Worm (Caenorhabditis elegans) whole organism, young adult: ENCODE data around the gene F36D4.5.
A peak's percentile ranks its signal among the peaks of the same experiment; 100 is the strongest.

ENCODE experiments used
- B0019.2 ChIP-seq: fragments of 200-800 bp; sonication (Bioruptor generic); conservative IDR thresholded peaks from 2 replicates; pipeline ENCODE4 v1.3.6; 2022; ENCODE audit warnings: missing genetic modification reagents, missing genetic modification characterization, missing compliant biosample characterization
- C17E4.6 ChIP-seq: fragments of 200-800 bp; sonication (Bioruptor generic); IDR thresholded peaks from 2 replicates; pipeline ENCODE4 v1.3.6; 2022; ENCODE audit warnings: missing genetic modification reagents, missing genetic modification characterization, missing compliant biosample characterization
- F33H1.4 ChIP-seq: fragments of 200-800 bp; sonication (Bioruptor generic); IDR thresholded peaks from 2 replicates; pipeline ENCODE4 v1.3.6; 2022; ENCODE audit warnings: missing genetic modification reagents, missing genetic modification characterization, missing compliant biosample characterization
- F39B2.1 ChIP-seq: fragments of 200-800 bp; sonication (Bioruptor generic); IDR thresholded peaks from 2 replicates; pipeline ENCODE4 v1.3.6; 2022; ENCODE audit warnings: missing genetic modification reagents, missing genetic modification characterization, missing compliant biosample characterization
- F57A8.1 ChIP-seq: fragments of 200-800 bp; sonication (Bioruptor generic); optimal IDR thresholded peaks from 2 replicates; lab custom pipeline; 2018; ENCODE audit warnings: mild to moderate bottlenecking, missing genetic modification characterization, moderate library complexity, missing compliant biosample characterization
- F57C9.4 ChIP-seq: sonication (generic microtip); optimal IDR thresholded peaks from 2 replicates; lab custom pipeline; 2017; ENCODE audit warnings: mild to moderate bottlenecking, missing genetic modification characterization, missing compliant biosample characterization
- Y79H2A.3 ChIP-seq: fragments of 200-800 bp; sonication (Bioruptor generic); conservative IDR thresholded peaks from 2 replicates; pipeline ENCODE4 v1.3.6; 2022; ENCODE audit warnings: missing genetic modification reagents, missing genetic modification characterization, missing compliant biosample characterization
- Y95B8A.8 ChIP-seq: fragments of 200-800 bp; sonication (Bioruptor generic); IDR thresholded peaks from 2 replicates; pipeline ENCODE4 v1.3.6; 2022; ENCODE audit warnings: missing genetic modification reagents, missing genetic modification characterization, missing compliant biosample characterization
- akir-1 ChIP-seq: fragments of 200-800 bp; sonication (Bioruptor generic); optimal IDR thresholded peaks from 2 replicates; lab custom pipeline; 2018; ENCODE audit warnings: mild to moderate bottlenecking, missing genetic modification characterization, moderate library complexity, missing compliant biosample characterization
- athp-1 ChIP-seq: sonication (generic microtip); optimal IDR thresholded peaks from 2 replicates; lab custom pipeline; 2017; ENCODE audit warnings: mild to moderate bottlenecking, missing genetic modification characterization, missing compliant biosample characterization
- attf-3 ChIP-seq: fragments of 200-800 bp; sonication (Bioruptor generic); conservative IDR thresholded peaks from 2 replicates; pipeline ENCODE4 v1.3.6; 2022; ENCODE audit warnings: missing genetic modification reagents, missing genetic modification characterization, missing compliant biosample characterization
- attf-6 ChIP-seq: fragments of 200-800 bp; sonication (Bioruptor generic); IDR thresholded peaks from 2 replicates; pipeline ENCODE4 v1.3.6; 2022; ENCODE audit warnings: missing genetic modification reagents, missing genetic modification characterization, missing compliant biosample characterization
- bed-2 ChIP-seq: fragments of 200-800 bp; sonication (Bioruptor generic); IDR thresholded peaks from 2 replicates; pipeline ENCODE4 v1.3.6; 2022; ENCODE audit warnings: missing genetic modification reagents, missing genetic modification characterization, missing compliant biosample characterization
- cebp-1 ChIP-seq, 2 experiments: fragments of 200-800 bp in 1 of 2; sonication (Bioruptor generic) in 1 of 2; sonication (generic microtip) in 1 of 2; IDR thresholded peaks in 1 of 2; optimal IDR thresholded peaks in 1 of 2; 2 replicates each; pipeline versions ENCODE4 v1.3.6 to Lab custom; 2017 to 2022; ENCODE audit warnings: missing compliant biosample characterization in 2 of 2, missing genetic modification characterization in 2 of 2, mild to moderate bottlenecking in 1 of 2, missing genetic modification reagents in 1 of 2, moderate library complexity in 1 of 2
- ceh-40 ChIP-seq: fragments of 200-800 bp; sonication (Bioruptor generic); IDR thresholded peaks from 2 replicates; pipeline ENCODE4 v1.3.6; 2022; ENCODE audit warnings: missing genetic modification characterization, missing compliant biosample characterization
- ceh-58 ChIP-seq: fragments of 200-800 bp; sonication (Bioruptor generic); IDR thresholded peaks from 2 replicates; pipeline ENCODE4 v1.3.6; 2022; ENCODE audit warnings: missing genetic modification characterization, missing compliant biosample characterization
- ceh-91 ChIP-seq: fragments of 200-800 bp; sonication (Bioruptor generic); IDR thresholded peaks from 2 replicates; pipeline ENCODE4 v1.3.6; 2022; ENCODE audit warnings: missing genetic modification reagents, missing genetic modification characterization, missing compliant biosample characterization
- dox-1 ChIP-seq: fragments of 200-800 bp; sonication (Bioruptor generic); IDR thresholded peaks from 2 replicates; pipeline ENCODE4 v1.3.6; 2022; ENCODE audit warnings: missing genetic modification reagents, missing genetic modification characterization, missing compliant biosample characterization
- dpff-1 ChIP-seq: sonication (generic microtip); optimal IDR thresholded peaks from 2 replicates; lab custom pipeline; 2017; ENCODE audit warnings: mild to moderate bottlenecking, missing genetic modification characterization, missing compliant biosample characterization
- egrh-3 ChIP-seq: fragments of 200-800 bp; sonication (Bioruptor generic); IDR thresholded peaks from 2 replicates; pipeline ENCODE4 v1.3.6; 2022; ENCODE audit warnings: missing genetic modification reagents, missing genetic modification characterization, missing compliant biosample characterization
- ekl-4 ChIP-seq: fragments of 200-800 bp; sonication (Bioruptor generic); IDR thresholded peaks from 2 replicates; pipeline ENCODE4 v1.3.6; 2022; ENCODE audit warnings: missing genetic modification reagents, missing genetic modification characterization, missing compliant biosample characterization
- hmg-1.2 ChIP-seq: fragments of 200-800 bp; sonication (Bioruptor generic); IDR thresholded peaks from 2 replicates; pipeline ENCODE4 v1.3.6; 2022; ENCODE audit warnings: missing genetic modification reagents, missing genetic modification characterization, missing compliant biosample characterization
- hmg-20 ChIP-seq: fragments of 200-800 bp; sonication (Bioruptor generic); IDR thresholded peaks from 2 replicates; pipeline ENCODE4 v1.3.6; 2022; ENCODE audit warnings: missing genetic modification reagents, missing genetic modification characterization, missing compliant biosample characterization
- hsf-1 ChIP-seq: fragments of 200-800 bp; sonication (Bioruptor generic); IDR thresholded peaks from 2 replicates; pipeline ENCODE4 v1.3.6; 2022; ENCODE audit warnings: missing genetic modification reagents, missing genetic modification characterization, missing compliant biosample characterization
- lin-26 ChIP-seq: fragments of 200-800 bp; sonication (Bioruptor generic); IDR thresholded peaks from 2 replicates; pipeline ENCODE4 v1.3.6; 2022; ENCODE audit warnings: missing genetic modification reagents, missing genetic modification characterization, missing compliant biosample characterization
- lin-40 ChIP-seq: sonication (generic microtip); optimal IDR thresholded peaks from 2 replicates; lab custom pipeline; 2016; ENCODE audit warnings: missing genetic modification characterization, mild to moderate bottlenecking, missing compliant biosample characterization, missing genotype, missing genetic modification reagents
- lir-1 ChIP-seq: fragments of 200-800 bp; sonication (Bioruptor generic); conservative IDR thresholded peaks from 2 replicates; pipeline ENCODE4 v1.3.6; 2022; ENCODE audit warnings: missing genetic modification reagents, missing genetic modification characterization, missing compliant biosample characterization
- lsy-27 ChIP-seq: sonication (generic microtip); optimal IDR thresholded peaks from 2 replicates; lab custom pipeline; 2017; ENCODE audit warnings: missing genetic modification characterization, mild to moderate bottlenecking, missing compliant biosample characterization, antibody characterized with exemption, missing genotype, borderline replicate concordance; ENCODE audit not compliant: insufficient read depth
- madf-3 ChIP-seq: fragments of 200-800 bp; sonication (Bioruptor generic); IDR thresholded peaks from 2 replicates; pipeline ENCODE4 v1.3.6; 2022; ENCODE audit warnings: missing genetic modification reagents, missing genetic modification characterization, missing compliant biosample characterization
- madf-6 ChIP-seq: fragments of 200-800 bp; sonication (Bioruptor generic); IDR thresholded peaks from 2 replicates; pipeline ENCODE4 v1.3.6; 2022; ENCODE audit warnings: missing genetic modification reagents, missing genetic modification characterization, missing compliant biosample characterization
- nfya-1 ChIP-seq: sonication (generic microtip); optimal IDR thresholded peaks from 2 replicates; lab custom pipeline; 2017; ENCODE audit warnings: antibody characterized with exemption, missing compliant biosample characterization, missing genetic modification characterization, borderline replicate concordance; ENCODE audit not compliant: insufficient read depth
- nhr-120 ChIP-seq: fragments of 200-800 bp; sonication (Bioruptor generic); IDR thresholded peaks from 2 replicates; pipeline ENCODE4 v1.3.6; 2022; ENCODE audit warnings: missing genetic modification characterization, missing compliant biosample characterization
- pbrm-1 ChIP-seq: fragments of 200-800 bp; sonication (Bioruptor generic); IDR thresholded peaks from 2 replicates; pipeline ENCODE4 v1.3.6; 2022; ENCODE audit warnings: missing genetic modification reagents, missing genetic modification characterization, missing compliant biosample characterization
- rcor-1 ChIP-seq: fragments of 200-800 bp; sonication (Bioruptor generic); IDR thresholded peaks from 2 replicates; pipeline ENCODE4 v1.3.6; 2022; ENCODE audit warnings: missing genetic modification reagents, missing genetic modification characterization, missing compliant biosample characterization
- rec-8 ChIP-seq, 2 experiments: sonication (generic microtip); optimal IDR thresholded peaks; 2 replicates each; lab custom pipeline; 2016; ENCODE audit warnings: mild to moderate bottlenecking in 2 of 2, missing genetic modification characterization in 2 of 2, missing genetic modification reagents in 2 of 2, missing genotype in 2 of 2, missing biosample characterization in 1 of 2, missing compliant biosample characterization in 1 of 2, moderate library complexity in 1 of 2
- sdz-38 ChIP-seq: sonication (generic microtip); optimal IDR thresholded peaks from 2 replicates; lab custom pipeline; 2016; ENCODE audit warnings: missing genotype, missing genetic modification characterization, missing compliant biosample characterization
- snpc-3.4 ChIP-seq: sonication (generic microtip); optimal IDR thresholded peaks from 2 replicates; lab custom pipeline; 2017; ENCODE audit warnings: missing genetic modification characterization, mild to moderate bottlenecking, missing compliant biosample characterization, antibody characterized with exemption, moderate library complexity, missing genotype, missing genetic modification reagents
- snpc-4 ChIP-seq, 5 experiments: fragments of 150-350 bp in 1 of 5; sonication (generic microtip) in 4 of 5; optimal IDR thresholded peaks; 2 replicates each; lab custom pipeline; 2014 to 2018; ENCODE audit warnings: missing genetic modification characterization in 5 of 5, missing biosample characterization in 3 of 5, antibody characterized with exemption in 2 of 5, mild to moderate bottlenecking in 2 of 5, missing compliant biosample characterization in 2 of 5, missing genotype in 2 of 5, moderate library complexity in 2 of 5, missing genetic modification reagents in 1 of 5
- somi-1 ChIP-seq: fragments of 200-800 bp; sonication (Bioruptor generic); optimal IDR thresholded peaks from 2 replicates; lab custom pipeline; 2018; ENCODE audit warnings: mild to moderate bottlenecking, missing genetic modification characterization, missing compliant biosample characterization
- tlf-1 ChIP-seq: fragments of 200-800 bp; sonication (Bioruptor generic); optimal IDR thresholded peaks from 2 replicates; lab custom pipeline; 2018; ENCODE audit warnings: mild to moderate bottlenecking, missing genetic modification characterization, missing compliant biosample characterization
- unc-62 ChIP-seq: fragments of 150-350 bp; optimal IDR thresholded peaks from 2 replicates; lab custom pipeline; 2014; ENCODE audit warnings: missing biosample characterization, missing genetic modification reagents, missing genetic modification characterization
- ztf-18 ChIP-seq: sonication (generic microtip); optimal IDR thresholded peaks from 2 replicates; lab custom pipeline; 2016; ENCODE audit warnings: missing genotype, mild to moderate bottlenecking, missing genetic modification characterization, missing compliant biosample characterization
- ztf-26 ChIP-seq: sonication (generic microtip); optimal IDR thresholded peaks from 2 replicates; lab custom pipeline; 2017; ENCODE audit warnings: missing genetic modification characterization, missing compliant biosample characterization
- ztf-28 ChIP-seq: fragments of 200-800 bp; sonication (Bioruptor generic); IDR thresholded peaks from 2 replicates; pipeline ENCODE4 v1.3.6; 2022; ENCODE audit warnings: missing genetic modification reagents, missing genetic modification characterization, missing compliant biosample characterization

F36D4.5 gene

ce11 chrV:9440003-9440319 is 14.3 kb upstream of the F36D4.5 start (continued):
- TF ChIP-seq somi-1 (no peak), sdz-38 (tag; lab: Kevin White, UChicago) (no peak), madf-6 (GFP tag; lab: Robert Waterston, UW) (no peak), Y79H2A.3 (GFP tag; lab: Robert Waterston, UW) (no peak), lir-1 (no peak), nfya-1 (tag; lab: Kevin White, UChicago) (no peak), snpc-4 (GFP tag; optimal IDR thresholded peaks at IDR 0.05; lab: Kevin White, UChicago) (peak; percentile 83), snpc-4 (tag; optimal IDR thresholded peaks at IDR 0.05; lab: Kevin White, UChicago) (peak; percentile 42 to 91 (median 76)), F57A8.1 (GFP tag; lab: Kevin White, UChicago) (no peak), rcor-1 (GFP tag; lab: Robert Waterston, UW) (no peak), dpff-1 (no peak), ztf-18 (tag; lab: Kevin White, UChicago) (peak; percentile 22), unc-62 (GFP tag; lab: Kevin White, UChicago) (no peak), ztf-28 (GFP tag; lab: Robert Waterston, UW) (no peak), F57C9.4 (tag; lab: Kevin White, UChicago) (no peak), attf-6 (GFP tag; lab: Robert Waterston, UW) (no peak), attf-3 (GFP tag; lab: Robert Waterston, UW) (no peak), athp-1 (tag; lab: Kevin White, UChicago) (no peak), lsy-27 (tag; lab: Kevin White, UChicago) (no peak), hmg-1.2 (no peak), B0019.2 (GFP tag; lab: Robert Waterston, UW) (no peak), akir-1 (no peak), ztf-26 (no peak), rec-8 (tag; optimal IDR thresholded peaks at IDR 0.05; lab: Kevin White, UChicago) (no peak), lin-26 (GFP tag; lab: Robert Waterston, UW) (no peak), tlf-1 (GFP tag; lab: Kevin White, UChicago) (no peak), Y95B8A.8 (GFP tag; lab: Robert Waterston, UW) (no peak), bed-2 (GFP tag; lab: Robert Waterston, UW) (no peak), cebp-1 (GFP tag; IDR thresholded peaks at IDR 0.05; lab: Robert Waterston, UW) (no peak), cebp-1 (tag; optimal IDR thresholded peaks at IDR 0.05; lab: Kevin White, UChicago) (no peak), pbrm-1 (GFP tag; lab: Robert Waterston, UW) (no peak; the same call in 1 of the 2 replicates), lin-40 (tag; lab: Kevin White, UChicago) (no peak), snpc-3.4 (tag; lab: Kevin White, UChicago) (no peak)

- TF ChIP-seq nhr-120 (GFP tag; lab: Robert Waterston, UW) (0 out of 2 replicates have a peak, but pooled peaks have one; percentile 8), ceh-91 (GFP tag; lab: Robert Waterston, UW) (0 out of 2 replicates have a peak, but pooled peaks have one; percentile 8), bed-2 (GFP tag; lab: Robert Waterston, UW) (0 out of 2 replicates have a peak, but pooled peaks have one; percentile 34), ceh-58 (GFP tag; lab: Robert Waterston, UW) (0 out of 2 replicates have a peak, but pooled peaks have one; percentile 79), hsf-1 (GFP tag; lab: Robert Waterston, UW) (peak; percentile 94), ekl-4 (GFP tag; lab: Robert Waterston, UW) (peak; percentile 84), ceh-40 (peak; percentile 63; the same call in 1 of the 2 replicates), attf-6 (GFP tag; lab: Robert Waterston, UW) (peak; percentile 93), dox-1 (GFP tag; lab: Robert Waterston, UW) (peak; percentile 86; the same call in 1 of the 2 replicates), rcor-1 (GFP tag; lab: Robert Waterston, UW) (peak; percentile 79), F33H1.4 (peak; percentile 70), C17E4.6 (peak; percentile 44; the same call in 1 of the 2 replicates), madf-3 (peak; percentile 91), pbrm-1 (GFP tag; lab: Robert Waterston, UW) (peak; percentile 65; the same call in 1 of the 2 replicates), madf-6 (GFP tag; lab: Robert Waterston, UW) (peak; percentile 91), hmg-20 (GFP tag; lab: Robert Waterston, UW) (peak; percentile 39; the same call in 1 of the 2 replicates), F39B2.1 (GFP tag; lab: Robert Waterston, UW) (peak; percentile 73; the same call in 1 of the 2 replicates), egrh-3 (GFP tag; lab: Robert Waterston, UW) (peak; percentile 19; the same call in 1 of the 2 replicates), lin-26 (GFP tag; lab: Robert Waterston, UW) (peak; percentile 79; the same call in 1 of the 2 replicates)
Observed at ce11 chrV:9439315-9440002, 13.8 kb upstream of the F36D4.5 start, which contains the start of gene Y54B9A.1. Y54B9A.1 (minus strand) TSS chrV:9439549.
